Fruit fly (Drosophila melanogaster): ENCODE results near the gene CG9662.

dm6 chr2L:3354642-3355380, 21.7 kb downstream of the CG9662 start, which contains the start of gene E23:
- TF ChIP-seq CG1620 (GFP tag; optimal IDR thresholded peaks at IDR 0.05) (peak; percentile 90), CG5204 (GFP tag; optimal IDR thresholded peaks at IDR 0.05) (no peak), bab1 (GFP tag; optimal IDR thresholded peaks at IDR 0.05) (peak; percentile 93)

Measured in whole organism, adult.